Worm (Caenorhabditis elegans) whole organism, midembryonic: Measurements from ENCODE around the gene ptr-19.
"Not testable (repeated sequence)": the region's sequence is repeated elsewhere in the genome, so short reads cannot be mapped to it uniquely, and the experiment has no call there.

ENCODE experiments used
- flt-1 ChIP-seq: fragments of 200-800 bp; sonication (Bioruptor generic); IDR thresholded peaks from 2 replicates; pipeline ENCODE4 v1.3.6; 2022; ENCODE audit warnings: missing genetic modification characterization, missing compliant biosample characterization
- ztf-23 ChIP-seq: fragments of 200-800 bp; sonication (Bioruptor generic); IDR thresholded peaks from 2 replicates; pipeline ENCODE4 v1.3.6; 2022; ENCODE audit warnings: missing genetic modification reagents, missing genetic modification characterization, missing compliant biosample characterization

- TF ChIP-seq flt-1; ztf-23 (GFP tag; lab: Robert Waterston, UW): not testable (repeated sequence)
These were observed 24.0 kb downstream of the ptr-19 start, which contains the start of gene klp-7 for ce11 chrIII:10805625-10806024.
